Worm (Caenorhabditis elegans) whole organism, dauer: ENCODE measurements around the gene frh-1.

Source experiments
- unc-62 ChIP-seq: sonication (generic microtip); optimal IDR thresholded peaks from 2 replicates; lab custom pipeline; 2017; ENCODE audit warnings: missing biosample characterization, missing genetic modification reagents, missing genetic modification characterization

Gene frh-1

ce11 chrII:5902139-5902538, 15.1 kb upstream of the frh-1 start:
- TF ChIP-seq unc-62 (GFP tag; lab: Kevin White, UChicago), result no peak

ce11 chrII:5904252-5904651, 13.0 kb upstream of the frh-1 start, which contains the start of gene tsp-18:
Gene tsp-18, plus strand, starts transcription at chrII:5904552.
- TF ChIP-seq unc-62 (GFP tag; lab: Kevin White, UChicago), result no peak

ce11 chrII:5906274-5906673, 10.9 kb upstream of the frh-1 start, which contains the start of gene F59G1.8:
Gene F59G1.8, plus strand, starts transcription at chrII:5906566.
- TF ChIP-seq unc-62 (GFP tag; lab: Kevin White, UChicago), result no peak

- no peak for TF ChIP-seq unc-62 (GFP tag; lab: Kevin White, UChicago)
Observed at ce11 chrII:5907482-5907881, 9.7 kb upstream of the frh-1 start, which contains the start of gene vps-35. Gene vps-35, plus strand, starts transcription at chrII:5907816.

- TF ChIP-seq unc-62 (GFP tag; lab: Kevin White, UChicago), result no peak
Observed at ce11 chrII:5911274-5911673, 5.9 kb upstream of the frh-1 start, which contains the start of gene cgt-3. Gene cgt-3, plus strand, starts transcription at chrII:5911324.

ce11 chrII:5911939-5912523, 5.2 kb upstream of the frh-1 start:
- no peak for TF ChIP-seq unc-62 (GFP tag; lab: Kevin White, UChicago)

- TF ChIP-seq unc-62 (GFP tag; lab: Kevin White, UChicago), result no peak
Observed at ce11 chrII:5913897-5914296, 3.3 kb upstream of the frh-1 start.

ce11 chrII:5918149-5918697, 1.0 kb downstream of the frh-1 start, which contains the start of gene ptp-2:
Gene ptp-2, plus strand, starts transcription at chrII:5918647.
- TF ChIP-seq unc-62 (GFP tag; lab: Kevin White, UChicago), result no peak

ce11 chrII:5921620-5922019, 4.4 kb downstream of the frh-1 start, which contains the start of gene vrk-1:
Gene vrk-1, plus strand, starts transcription at chrII:5921967.
- TF ChIP-seq unc-62 (GFP tag; lab: Kevin White, UChicago), result no peak

- TF ChIP-seq unc-62 (GFP tag; lab: Kevin White, UChicago), result no peak
Observed at ce11 chrII:5928502-5928901, 11.3 kb downstream of the frh-1 start, which contains the start of gene egl-44. Gene egl-44, plus strand, starts transcription at chrII:5928802.

ce11 chrII:5930095-5930653, 13.0 kb downstream of the frh-1 start:
- no peak for TF ChIP-seq unc-62 (GFP tag; lab: Kevin White, UChicago)

ce11 chrII:5931109-5931508, 13.9 kb downstream of the frh-1 start:
- no peak for TF ChIP-seq unc-62 (GFP tag; lab: Kevin White, UChicago)

ce11 chrII:5931904-5932764, 14.9 kb downstream of the frh-1 start:
- no peak for TF ChIP-seq unc-62 (GFP tag; lab: Kevin White, UChicago)

- no peak for TF ChIP-seq unc-62 (GFP tag; lab: Kevin White, UChicago)
Observed at ce11 chrII:5933133-5933532, 15.9 kb downstream of the frh-1 start.

ce11 chrII:5933962-5934422, 16.8 kb downstream of the frh-1 start:
- TF ChIP-seq unc-62 (GFP tag; lab: Kevin White, UChicago), result no peak

ce11 chrII:5936009-5936408, 18.8 kb downstream of the frh-1 start:
- no peak for TF ChIP-seq unc-62 (GFP tag; lab: Kevin White, UChicago)
